Fruit fly (Drosophila melanogaster) Kc167 (cell line): Measurements from ENCODE around the gene CG4597.

Experiments
- Sin3A ChIP-seq: fragments of >200 bp; optimal IDR thresholded peaks from 2 replicates; lab custom pipeline; 2018; ENCODE audit warnings: missing external identifiers
- h ChIP-seq: fragments of >200 bp; optimal IDR thresholded peaks from 3 replicates; lab custom pipeline; 2018; ENCODE audit warnings: missing external identifiers
- psq ChIP-seq: fragments of >200 bp; optimal IDR thresholded peaks from 2 replicates; lab custom pipeline; 2017; ENCODE audit warnings: missing external identifiers
- ttk ChIP-seq: sonication (Bioruptor generic); optimal IDR thresholded peaks from 2 replicates; lab custom pipeline; 2017; ENCODE audit warnings: missing external identifiers

DNA sequence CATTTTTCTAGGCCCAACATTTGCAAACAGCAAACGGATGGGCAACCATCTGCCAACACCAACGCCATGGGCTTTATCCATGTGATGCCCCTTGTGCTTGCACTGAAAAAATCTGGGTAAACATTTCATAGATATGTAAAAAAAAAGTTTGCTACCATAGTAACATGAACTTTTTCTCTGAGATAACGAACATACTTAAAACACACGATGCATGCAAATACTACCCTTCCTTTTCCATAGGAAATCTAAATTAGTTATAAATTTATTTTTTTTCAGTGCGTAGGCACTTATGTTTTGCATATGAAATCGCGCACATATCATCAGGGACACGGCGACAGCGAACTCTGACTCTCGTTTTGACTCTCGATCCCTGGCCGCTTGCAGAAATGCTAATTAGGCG lies 48.5 kb upstream of the CG4597 start:
- no peak for TF ChIP-seq ttk (lab: Kevin White, UChicago)
- TF ChIP-seq psq = no peak
- TF ChIP-seq Sin3A (lab: Kevin White, UChicago) = no peak
- TF ChIP-seq h (lab: Kevin White, UChicago) = no peak
